Worm (Caenorhabditis elegans): Measurements from ENCODE around the gene clec-37.

- no peak for TF ChIP-seq gei-8 (GFP tag; optimal IDR thresholded peaks at IDR 0.05)
- TF ChIP-seq mdl-1 (tag; optimal IDR thresholded peaks at IDR 0.05), result no peak
- TF ChIP-seq nhr-77 (tag; optimal IDR thresholded peaks at IDR 0.05), result no peak
- no peak for TF ChIP-seq unc-39 (tag; optimal IDR thresholded peaks at IDR 0.05)
- no peak for TF ChIP-seq lin-13 (GFP tag; optimal IDR thresholded peaks at IDR 0.05)
Observed at ce11 chrV:16882260-16882918, 30.5 kb upstream of the clec-37 start, which contains the start of the genes F09C6.11 and F09C6.12.
